Fruit fly (Drosophila melanogaster) whole organism, adult: ENCODE results near the gene Tep4.

Source experiments
- CG14711 ChIP-seq: fragments of 200-800 bp; sonication (Bioruptor generic); optimal IDR thresholded peaks from 2 replicates; lab custom pipeline; 2018; ENCODE audit warnings: missing biosample characterization, mild to moderate bottlenecking, missing genetic modification characterization, moderate library complexity
- CG1620 ChIP-seq: fragments of 200-800 bp; sonication (Bioruptor generic); optimal IDR thresholded peaks from 2 replicates; lab custom pipeline; 2016; ENCODE audit warnings: missing biosample characterization, missing genetic modification characterization
- CG7101 ChIP-seq: fragments of 200-800 bp; sonication (Bioruptor generic); optimal IDR thresholded peaks from 2 replicates; lab custom pipeline; 2018; ENCODE audit warnings: missing biosample characterization, mild to moderate bottlenecking, missing genetic modification characterization, moderate library complexity
- bab1 ChIP-seq: fragments of 200-800 bp; sonication (Bioruptor generic); optimal IDR thresholded peaks from 3 replicates; lab custom pipeline; 2019; ENCODE audit warnings: missing biosample characterization, mild to moderate bottlenecking, missing genetic modification characterization, moderate library complexity
- kay ChIP-seq: fragments of 200-800 bp; sonication (Bioruptor generic); peaks from one replicate; lab custom pipeline; 2016; ENCODE audit warnings: missing biosample characterization, missing genetic modification characterization, borderline replicate concordance

DNA sequence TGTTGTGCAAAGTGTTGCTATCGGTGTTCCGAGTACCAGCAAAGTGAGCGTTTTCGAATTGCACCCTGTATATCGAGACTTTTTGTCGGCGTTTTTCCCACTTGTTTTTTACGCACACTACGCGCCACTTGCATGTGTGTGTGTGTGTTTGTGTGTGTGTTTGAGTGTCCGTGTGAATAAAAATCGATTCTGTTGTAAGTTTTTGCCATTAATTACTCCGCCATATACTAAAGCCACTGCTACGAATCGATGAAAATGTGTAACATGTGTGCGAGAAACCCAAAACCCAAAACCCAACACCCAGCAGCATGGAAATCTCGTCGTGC lies 39.0 kb downstream of the Tep4 start:
- TF ChIP-seq CG14711 (tag; lab: Kevin White, UChicago) (no peak), bab1 (GFP tag; lab: Kevin White, UChicago) (no peak), CG1620 (GFP tag; lab: Kevin White, UChicago) (no peak), kay (GFP tag; lab: Kevin White, UChicago) (no peak), CG7101 (tag; lab: Kevin White, UChicago) (no peak)
